Worm (Caenorhabditis elegans): ENCODE data around the gene lin-52.
A peak's percentile ranks its signal among the peaks of the same experiment; 100 is the strongest.

DNA sequence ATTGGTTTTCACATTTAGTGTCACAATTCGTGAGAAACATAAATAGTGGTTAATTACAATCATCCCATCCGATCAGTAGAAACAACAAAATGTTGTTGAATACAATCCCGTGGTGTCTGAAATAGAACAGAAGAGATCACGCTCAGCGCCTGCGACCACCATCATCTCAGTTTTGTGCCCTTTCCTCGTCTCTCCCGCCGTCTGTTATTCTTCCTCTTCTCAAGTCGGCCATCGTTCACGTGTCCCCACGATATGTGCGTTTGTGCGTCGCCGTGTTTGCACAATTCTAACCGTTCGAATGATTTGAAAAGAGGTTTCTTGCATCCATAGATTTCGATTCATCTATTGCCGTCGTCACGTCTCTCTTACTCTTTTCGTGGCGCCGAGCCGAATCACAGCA, 5.8 kb downstream of the lin-52 start, which contains the start of gene panl-3:
- no peak for TF ChIP-seq ztf-11 (tag; optimal IDR thresholded peaks at IDR 0.05)
- peak; percentile 23 for TF ChIP-seq pha-4 (tag; optimal IDR thresholded peaks at IDR 0.05)
- TF ChIP-seq nhr-76 (tag; optimal IDR thresholded peaks at IDR 0.05) = no peak
- no peak for TF ChIP-seq nhr-237 (tag; optimal IDR thresholded peaks at IDR 0.05)
- TF ChIP-seq hlh-1 (tag; optimal IDR thresholded peaks at IDR 0.05) = no peak
- no peak for TF ChIP-seq ces-1 (GFP tag; optimal IDR thresholded peaks at IDR 0.05)
- no peak for TF ChIP-seq nhr-28 (tag; optimal IDR thresholded peaks at IDR 0.05)
- TF ChIP-seq elt-3 (tag; optimal IDR thresholded peaks at IDR 0.05) = no peak
- no peak for TF ChIP-seq unc-62 (GFP tag; optimal IDR thresholded peaks at IDR 0.05)
- no peak for TF ChIP-seq drap-1 (GFP tag; optimal IDR thresholded peaks at IDR 0.05)
- no peak for TF ChIP-seq M03D4.4 (tag; optimal IDR thresholded peaks at IDR 0.05)
- TF ChIP-seq elt-1 (tag; optimal IDR thresholded peaks at IDR 0.05; ENCODE audit: borderline replicate concordance, insufficient read depth) = no peak
- TF ChIP-seq lsy-2 (tag; optimal IDR thresholded peaks at IDR 0.05) = peak; percentile 4

Data from whole organism, mixed stage, embryonic.